Fruit fly (Drosophila melanogaster): ENCODE data around the gene Grip75.

Grip75 gene

DNA sequence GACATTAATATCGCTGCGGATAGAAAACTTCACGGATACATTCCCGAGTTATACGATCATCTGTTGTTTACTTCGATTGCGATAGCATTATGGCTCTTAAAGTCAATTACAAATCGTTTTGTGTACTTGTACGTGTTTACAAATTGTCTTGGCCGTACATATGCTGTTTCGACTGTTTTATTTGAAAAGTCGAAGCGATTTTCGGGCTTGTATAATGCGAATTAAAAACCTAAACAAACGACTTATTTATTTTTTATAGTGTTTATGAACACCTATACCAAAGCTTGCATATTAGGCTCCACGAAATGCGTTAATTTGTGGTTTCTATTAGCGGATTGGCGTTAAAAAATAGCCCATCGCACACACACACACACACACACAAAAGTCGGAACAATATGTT lies 10.8 kb upstream of the Grip75 start:
- no peak for TF ChIP-seq CG15710 (tag; optimal IDR thresholded peaks at IDR 0.05)
- no peak for TF ChIP-seq gl (tag; optimal IDR thresholded peaks at IDR 0.05)
- TF ChIP-seq CG17806 (tag; optimal IDR thresholded peaks at IDR 0.05): no peak
- TF ChIP-seq Pif1A (GFP tag; optimal IDR thresholded peaks at IDR 0.05): no peak

DNA sequence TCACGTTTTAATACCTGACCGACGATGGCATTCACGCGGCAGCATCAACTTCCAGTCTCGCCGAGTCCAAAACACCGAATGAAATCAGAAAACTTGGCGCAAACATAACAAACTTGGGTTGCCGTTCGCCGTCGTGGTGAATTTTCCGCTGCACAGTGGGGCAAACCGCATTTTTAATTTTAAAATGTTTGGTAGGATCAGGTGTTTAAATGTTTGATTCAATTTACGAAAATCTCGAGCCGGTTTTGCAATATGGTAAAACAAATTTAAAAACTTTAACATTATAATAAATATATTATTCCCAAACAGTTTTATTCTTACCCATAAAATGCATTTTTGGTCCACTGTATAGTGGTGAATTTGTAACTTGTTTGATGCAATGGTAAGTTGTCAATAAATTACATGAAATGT lies 8.8 kb upstream of the Grip75 start, which contains the start of gene RluA-1:
Gene RluA-1 (minus strand): TSS at position 82 of the 411 bp plus-strand sequence.
- TF ChIP-seq CG14655 (GFP tag; optimal IDR thresholded peaks at IDR 0.05): peak; percentile 99
- TF ChIP-seq Pif1B (GFP tag; optimal IDR thresholded peaks at IDR 0.05): peak; percentile 98
- peak; percentile 99 for TF ChIP-seq CG4496 (GFP tag; IDR thresholded peaks at IDR 0.05)
- peak; percentile 97 for TF ChIP-seq CG15710 (tag; optimal IDR thresholded peaks at IDR 0.05)
- TF ChIP-seq CG12605 (GFP tag; IDR thresholded peaks at IDR 0.05): peak; percentile 98
- TF ChIP-seq fd96Ca (GFP tag; IDR thresholded peaks at IDR 0.05): peak; percentile 99
- no peak for TF ChIP-seq CG13204 (GFP tag; optimal IDR thresholded peaks at IDR 0.05)
- TF ChIP-seq CG34367 (tag; optimal IDR thresholded peaks at IDR 0.05): peak; percentile 96
- TF ChIP-seq Snoo (tag; optimal IDR thresholded peaks at IDR 0.05): peak; percentile 85
- TF ChIP-seq rn (GFP tag; IDR thresholded peaks at IDR 0.05): peak; percentile 96
- TF ChIP-seq CG8159 (tag; optimal IDR thresholded peaks at IDR 0.05): peak; percentile 98
- TF ChIP-seq Ets98B (GFP tag; IDR thresholded peaks at IDR 0.05): peak; percentile 99
- no peak for TF ChIP-seq EcR (GFP tag; optimal IDR thresholded peaks at IDR 0.05)
- TF ChIP-seq D1 (tag; optimal IDR thresholded peaks at IDR 0.05): peak; percentile 95
- peak; percentile 98 for TF ChIP-seq CG17806 (tag; optimal IDR thresholded peaks at IDR 0.05)
- peak; percentile 98 for TF ChIP-seq CG9948 (tag; optimal IDR thresholded peaks at IDR 0.05)
- TF ChIP-seq CG8301 (tag; optimal IDR thresholded peaks at IDR 0.05): peak; percentile 98
- peak; percentile 92 for TF ChIP-seq Pif1A (GFP tag; optimal IDR thresholded peaks at IDR 0.05)
- peak; percentile 86 for TF ChIP-seq CG10348 (GFP tag; IDR thresholded peaks at IDR 0.05)
- peak; percentile 99 for TF ChIP-seq CG32121 (GFP tag; IDR thresholded peaks at IDR 0.05)
- TF ChIP-seq gl (tag; optimal IDR thresholded peaks at IDR 0.05): peak; percentile 92

DNA sequence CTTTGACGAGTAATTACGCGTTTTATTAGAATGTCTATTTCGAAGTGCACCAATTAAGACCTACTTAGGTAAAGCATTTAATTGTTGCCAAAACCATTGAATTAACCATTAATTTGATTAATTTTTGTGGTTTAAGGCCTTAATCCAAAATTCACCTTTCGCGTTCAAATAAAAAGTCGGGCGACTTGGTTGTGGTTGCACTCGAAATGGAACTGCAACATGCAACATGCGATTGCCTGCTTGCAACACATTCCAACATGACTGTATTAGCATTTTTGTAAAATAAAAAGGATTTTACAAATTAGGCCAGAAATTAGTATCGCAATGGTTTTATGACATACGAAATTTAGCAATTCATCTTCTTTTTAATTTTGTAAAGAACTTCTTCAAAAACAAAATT lies 8.3 kb upstream of the Grip75 start:
- TF ChIP-seq CG13204 (GFP tag; optimal IDR thresholded peaks at IDR 0.05): no peak
- no peak for TF ChIP-seq CG8159 (tag; optimal IDR thresholded peaks at IDR 0.05)
- TF ChIP-seq CG8301 (tag; optimal IDR thresholded peaks at IDR 0.05): no peak
- TF ChIP-seq Ets98B (GFP tag; IDR thresholded peaks at IDR 0.05): no peak
- TF ChIP-seq CG34367 (tag; optimal IDR thresholded peaks at IDR 0.05): no peak
- TF ChIP-seq EcR (GFP tag; optimal IDR thresholded peaks at IDR 0.05): no peak
- TF ChIP-seq D1 (tag; optimal IDR thresholded peaks at IDR 0.05): no peak
- no peak for TF ChIP-seq CG4496 (GFP tag; IDR thresholded peaks at IDR 0.05)
- TF ChIP-seq rn (GFP tag; IDR thresholded peaks at IDR 0.05): no peak
- no peak for TF ChIP-seq CG12605 (GFP tag; IDR thresholded peaks at IDR 0.05)
- no peak for TF ChIP-seq CG32121 (GFP tag; IDR thresholded peaks at IDR 0.05)
- no peak for TF ChIP-seq gl (tag; optimal IDR thresholded peaks at IDR 0.05)
- no peak for TF ChIP-seq CG15710 (tag; optimal IDR thresholded peaks at IDR 0.05)
- TF ChIP-seq Pif1B (GFP tag; optimal IDR thresholded peaks at IDR 0.05): no peak
- no peak for TF ChIP-seq Snoo (tag; optimal IDR thresholded peaks at IDR 0.05)
- no peak for TF ChIP-seq fd96Ca (GFP tag; IDR thresholded peaks at IDR 0.05)
- no peak for TF ChIP-seq Pif1A (GFP tag; optimal IDR thresholded peaks at IDR 0.05)
- TF ChIP-seq CG9948 (tag; optimal IDR thresholded peaks at IDR 0.05): no peak

DNA sequence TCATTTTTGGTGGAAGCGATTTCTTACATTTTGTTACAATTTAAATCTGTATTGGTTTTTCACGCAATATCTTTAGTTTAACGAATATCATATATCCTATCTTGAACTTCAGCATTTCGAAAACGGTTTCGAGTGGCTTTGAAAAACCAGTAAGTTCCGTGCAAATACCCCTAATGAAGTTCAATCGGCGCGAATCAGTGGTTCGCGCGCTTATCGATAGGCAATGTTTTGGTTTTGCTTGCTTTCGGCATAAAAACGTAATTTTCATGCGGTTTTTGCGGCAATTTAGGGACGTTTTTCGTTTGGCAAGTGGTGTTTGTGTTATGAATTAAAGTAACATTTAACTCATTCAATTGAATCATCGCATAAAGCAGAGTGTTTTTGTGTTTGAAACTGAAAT lies 6.2 kb upstream of the Grip75 start, which contains the start of gene RluA-2:
Gene RluA-2 (plus strand): TSS at position 195 of the 400 bp plus-strand sequence.
- TF ChIP-seq Pif1A (GFP tag; optimal IDR thresholded peaks at IDR 0.05): no peak
- TF ChIP-seq CG8301 (tag; optimal IDR thresholded peaks at IDR 0.05): no peak
- no peak for TF ChIP-seq Snoo (tag; optimal IDR thresholded peaks at IDR 0.05)
- no peak for TF ChIP-seq Pif1B (GFP tag; optimal IDR thresholded peaks at IDR 0.05)
- no peak for TF ChIP-seq EcR (GFP tag; optimal IDR thresholded peaks at IDR 0.05)
- TF ChIP-seq CG14655 (GFP tag; optimal IDR thresholded peaks at IDR 0.05): no peak
- TF ChIP-seq CG4496 (GFP tag; IDR thresholded peaks at IDR 0.05): no peak
- no peak for TF ChIP-seq CG10348 (GFP tag; IDR thresholded peaks at IDR 0.05)
- no peak for TF ChIP-seq CG34367 (tag; optimal IDR thresholded peaks at IDR 0.05)
- TF ChIP-seq CG17806 (tag; optimal IDR thresholded peaks at IDR 0.05): no peak
- TF ChIP-seq CG8159 (tag; optimal IDR thresholded peaks at IDR 0.05): no peak
- TF ChIP-seq CG9948 (tag; optimal IDR thresholded peaks at IDR 0.05): no peak
- no peak for TF ChIP-seq Ets98B (GFP tag; IDR thresholded peaks at IDR 0.05)
- TF ChIP-seq rn (GFP tag; IDR thresholded peaks at IDR 0.05): no peak

DNA sequence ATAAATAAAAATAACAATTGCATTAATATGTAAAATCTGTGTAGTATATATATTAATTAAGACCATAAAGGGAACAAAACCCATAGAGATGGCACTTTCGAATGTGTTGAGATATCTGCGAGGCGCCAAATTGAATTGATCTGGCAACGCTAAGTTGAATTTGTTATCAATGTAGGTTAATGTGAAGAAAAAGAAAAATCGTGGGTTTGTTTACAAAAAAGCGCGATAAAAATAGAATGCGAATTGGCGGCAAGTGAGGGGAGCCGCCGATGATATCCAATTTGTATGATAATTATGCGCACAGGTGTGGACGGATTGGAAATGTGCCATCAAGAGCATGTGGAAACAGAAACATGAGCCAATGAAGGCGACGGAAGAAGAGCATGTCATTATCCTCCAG lies 3.2 kb upstream of the Grip75 start:
- TF ChIP-seq CG32121 (GFP tag; IDR thresholded peaks at IDR 0.05) (peak; percentile 47), EcR (GFP tag; optimal IDR thresholded peaks at IDR 0.05) (no peak), CG8301 (tag; optimal IDR thresholded peaks at IDR 0.05) (no peak), gl (tag; optimal IDR thresholded peaks at IDR 0.05) (peak; percentile 7), CG12605 (GFP tag; IDR thresholded peaks at IDR 0.05) (no peak; the same call in 1 of the 2 replicates), CG17806 (tag; optimal IDR thresholded peaks at IDR 0.05) (no peak), rn (GFP tag; IDR thresholded peaks at IDR 0.05) (no peak)

DNA sequence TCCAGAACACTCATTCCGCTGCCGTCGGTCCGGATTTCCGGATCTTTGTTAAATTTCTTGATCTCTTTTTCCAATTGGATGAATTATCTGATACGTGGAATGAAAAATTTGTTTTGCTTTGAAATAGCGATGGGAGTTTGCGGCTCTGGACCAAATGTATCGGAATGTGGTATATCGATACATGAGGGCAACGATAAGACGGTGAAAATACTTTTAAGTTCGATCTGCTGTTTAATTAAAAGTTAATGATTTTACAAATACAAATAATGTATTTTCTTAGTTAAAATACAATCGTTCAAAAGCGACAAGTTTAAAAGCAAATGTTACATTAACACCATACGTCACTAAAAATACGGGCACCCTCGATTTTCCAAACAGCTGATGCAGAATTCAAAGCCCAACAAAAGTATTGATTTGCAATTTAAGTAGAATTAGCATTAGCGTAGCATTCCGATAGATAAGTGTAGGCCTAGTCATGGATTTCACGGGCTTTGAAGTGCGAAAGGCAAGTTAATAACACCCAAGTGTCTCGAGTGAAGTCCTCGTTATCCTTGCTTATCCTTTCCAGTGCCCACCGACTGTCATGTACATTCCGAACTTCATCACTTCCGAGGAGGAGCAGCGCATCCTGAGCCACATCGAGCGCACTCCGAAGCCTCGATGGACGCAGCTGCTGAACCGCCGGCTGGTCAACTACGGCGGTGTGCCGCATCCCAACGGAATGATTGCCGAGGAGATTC lies 5.6 kb downstream of the Grip75 start, which contains the start of the genes Cog4 and CG6144:
Gene Cog4 (minus strand): TSS at position 139 of the 740 bp plus-strand sequence.
Gene CG6144 (plus strand): TSS at position 211 of the 740 bp plus-strand sequence.
- no peak for TF ChIP-seq CG32121 (GFP tag; IDR thresholded peaks at IDR 0.05)

Measured in whole organism, pupa.